Fruit fly (Drosophila melanogaster) S2 (cell line): Measurements from ENCODE around the gene pnr.
A peak's percentile ranks its signal among the peaks of the same experiment; 100 is the strongest.

Experiments used
- CG8478 ChIP-seq: fragments of >200 bp; optimal IDR thresholded peaks from 2 replicates; lab custom pipeline; 2018
- CTCF ChIP-seq, 2 experiments: fragments of >200 bp; optimal IDR thresholded peaks; 2 replicates each; lab custom pipeline; 2018

pnr gene

dm6 chr3R:16004691-16005474 is 21.0 kb upstream of the pnr start:
- TF ChIP-seq CG8478 (lab: Kevin White, UChicago) = peak; percentile 61
- no peak for TF ChIP-seq CTCF (optimal IDR thresholded peaks at IDR 0.05; lab: Kevin White, UChicago)

dm6 chr3R:16005943-16006342 is 19.9 kb upstream of the pnr start:
- TF ChIP-seq CG8478 (lab: Kevin White, UChicago) (no peak), CTCF (optimal IDR thresholded peaks at IDR 0.05; lab: Kevin White, UChicago) (no peak)

- TF ChIP-seq CTCF (optimal IDR thresholded peaks at IDR 0.05; lab: Kevin White, UChicago) (no peak), CG8478 (lab: Kevin White, UChicago) (no peak)
Measured at dm6 chr3R:16006806-16007556, 18.9 kb upstream of the pnr start.

dm6 chr3R:16008300-16008699 is 17.6 kb upstream of the pnr start:
- TF ChIP-seq CTCF (optimal IDR thresholded peaks at IDR 0.05; lab: Kevin White, UChicago) = no peak
- TF ChIP-seq CG8478 (lab: Kevin White, UChicago) = no peak

dm6 chr3R:16009030-16009429 is 16.8 kb upstream of the pnr start, which contains the start of gene GATAe:
Gene GATAe, plus strand, starts transcription at chr3R:16009105.
- TF ChIP-seq CTCF (optimal IDR thresholded peaks at IDR 0.05; lab: Kevin White, UChicago) (no peak), CG8478 (lab: Kevin White, UChicago) (no peak)

dm6 chr3R:16010009-16010505 is 15.8 kb upstream of the pnr start:
- TF ChIP-seq CG8478 (lab: Kevin White, UChicago) = no peak
- no peak for TF ChIP-seq CTCF (optimal IDR thresholded peaks at IDR 0.05; lab: Kevin White, UChicago)

- no peak for TF ChIP-seq CTCF (optimal IDR thresholded peaks at IDR 0.05; lab: Kevin White, UChicago)
- TF ChIP-seq CG8478 (lab: Kevin White, UChicago) = no peak
Measured at dm6 chr3R:16011698-16012332, 14.1 kb upstream of the pnr start.

- no peak for TF ChIP-seq CTCF (optimal IDR thresholded peaks at IDR 0.05; lab: Kevin White, UChicago)
- no peak for TF ChIP-seq CG8478 (lab: Kevin White, UChicago)
Measured at dm6 chr3R:16013580-16013979, 12.3 kb upstream of the pnr start.

- TF ChIP-seq CG8478 (lab: Kevin White, UChicago) = no peak
- no peak for TF ChIP-seq CTCF (optimal IDR thresholded peaks at IDR 0.05; lab: Kevin White, UChicago)
Measured at dm6 chr3R:16014573-16014972, 11.3 kb upstream of the pnr start.

- TF ChIP-seq CTCF (optimal IDR thresholded peaks at IDR 0.05; lab: Kevin White, UChicago) (no peak), CG8478 (lab: Kevin White, UChicago) (no peak)
Measured at dm6 chr3R:16022005-16022404, 3.9 kb upstream of the pnr start.

- TF ChIP-seq CG8478 (lab: Kevin White, UChicago) = no peak
- TF ChIP-seq CTCF (optimal IDR thresholded peaks at IDR 0.05; lab: Kevin White, UChicago) = no peak
Measured at dm6 chr3R:16023627-16024026, 2.3 kb upstream of the pnr start.

- TF ChIP-seq CG8478 (lab: Kevin White, UChicago) (no peak), CTCF (optimal IDR thresholded peaks at IDR 0.05; lab: Kevin White, UChicago) (no peak)
Measured at dm6 chr3R:16024110-16024509, 1.8 kb upstream of the pnr start.

dm6 chr3R:16028651-16029050 is 2.8 kb downstream of the pnr start:
- TF ChIP-seq CG8478 (lab: Kevin White, UChicago) (no peak), CTCF (optimal IDR thresholded peaks at IDR 0.05; lab: Kevin White, UChicago) (no peak)

dm6 chr3R:16029584-16029983 is 3.7 kb downstream of the pnr start:
- TF ChIP-seq CG8478 (lab: Kevin White, UChicago) (no peak), CTCF (optimal IDR thresholded peaks at IDR 0.05; lab: Kevin White, UChicago) (no peak)

dm6 chr3R:16030445-16030844 is 4.6 kb downstream of the pnr start:
- TF ChIP-seq CTCF (optimal IDR thresholded peaks at IDR 0.05; lab: Kevin White, UChicago) (no peak), CG8478 (lab: Kevin White, UChicago) (no peak)
